Worm (Caenorhabditis elegans) whole organism, L4 larva: ENCODE data around the gene epg-7.

Source experiments
- F26F4.8 ChIP-seq: fragments of 200-800 bp; sonication (Bioruptor generic); conservative IDR thresholded peaks from 2 replicates; pipeline ENCODE4 v1.3.6; 2022; ENCODE audit warnings: missing genetic modification characterization, missing compliant biosample characterization
- T26A8.4 ChIP-seq: fragments of 200-800 bp; sonication (Bioruptor generic); IDR thresholded peaks from 2 replicates; pipeline ENCODE4 v1.3.6; 2022; ENCODE audit warnings: missing genetic modification characterization, missing compliant biosample characterization
- Y105C5A.15 ChIP-seq: fragments of 200-800 bp; sonication (Bioruptor generic); IDR thresholded peaks from 2 replicates; pipeline ENCODE4 v1.3.6; 2022; ENCODE audit warnings: missing genetic modification characterization, missing compliant biosample characterization
- ZK546.5 ChIP-seq, 2 experiments: sonication (generic microtip); optimal IDR thresholded peaks; 2 replicates each; lab custom pipeline; 2017; ENCODE audit warnings: missing biosample characterization in 2 of 2, missing genetic modification characterization in 2 of 2
- aha-1 ChIP-seq: fragments of 150-350 bp; peaks from one replicate; lab custom pipeline; 2014; ENCODE audit warnings: missing biosample characterization, missing genetic modification characterization
- aly-2 ChIP-seq: sonication (generic microtip); optimal IDR thresholded peaks from 2 replicates; lab custom pipeline; 2018; ENCODE audit warnings: missing biosample characterization, missing genetic modification characterization
- ama-1 ChIP-seq: fragments of 150-350 bp; optimal IDR thresholded peaks from 2 replicates; lab custom pipeline; 2014; ENCODE audit warnings: inconsistent platforms, mixed read lengths
- arid-1 ChIP-seq: fragments of 200-800 bp; sonication (Bioruptor generic); conservative IDR thresholded peaks from 2 replicates; pipeline ENCODE4 v1.3.6; 2022; ENCODE audit warnings: missing genetic modification reagents, missing genetic modification characterization, missing compliant biosample characterization
- ceh-32 ChIP-seq: sonication (generic microtip); optimal IDR thresholded peaks from 2 replicates; lab custom pipeline; 2016; ENCODE audit warnings: mild to moderate bottlenecking, missing genetic modification characterization, missing compliant biosample characterization; ENCODE audit not compliant: poor library complexity
- ceh-62 ChIP-seq: sonication (generic microtip); optimal IDR thresholded peaks from 2 replicates; lab custom pipeline; 2017; ENCODE audit warnings: missing biosample characterization, missing genetic modification characterization
- ces-1 ChIP-seq: fragments of 150-350 bp; sonication (generic microtip); optimal IDR thresholded peaks from 4 replicates; lab custom pipeline; 2014; ENCODE audit warnings: missing biosample characterization, missing genetic modification reagents, missing genetic modification characterization
- dmd-6 ChIP-seq: fragments of 200-800 bp; sonication (Bioruptor generic); IDR thresholded peaks from 2 replicates; pipeline ENCODE4 v1.3.6; 2022; ENCODE audit warnings: missing genetic modification reagents, missing genetic modification characterization, missing compliant biosample characterization
- dpl-1 ChIP-seq: fragments of 150-350 bp; optimal IDR thresholded peaks from 2 replicates; lab custom pipeline; 2014; ENCODE audit warnings: missing biosample characterization, missing genetic modification reagents, missing genetic modification characterization
- duxl-1 ChIP-seq: sonication (generic microtip); optimal IDR thresholded peaks from 2 replicates; lab custom pipeline; 2016; ENCODE audit warnings: mild to moderate bottlenecking, missing genetic modification characterization, moderate library complexity, missing compliant biosample characterization; ENCODE audit not compliant: poor library complexity
- dve-1 ChIP-seq: sonication (generic microtip); optimal IDR thresholded peaks from 2 replicates; lab custom pipeline; 2017; ENCODE audit warnings: antibody characterized with exemption, mild to moderate bottlenecking, missing genetic modification characterization, missing compliant biosample characterization; ENCODE audit not compliant: insufficient read depth
- egl-27 ChIP-seq: sonication (generic microtip); optimal IDR thresholded peaks from 3 replicates; lab custom pipeline; 2017; ENCODE audit warnings: missing biosample characterization, missing genetic modification reagents, missing genetic modification characterization
- egl-43 ChIP-seq: fragments of 200-800 bp; sonication (Bioruptor generic); IDR thresholded peaks from 2 replicates; pipeline ENCODE4 v1.3.6; 2022; ENCODE audit warnings: missing genetic modification reagents, missing genetic modification characterization, missing compliant biosample characterization
- fkh-10 ChIP-seq: fragments of 150-350 bp; optimal IDR thresholded peaks from 2 replicates; lab custom pipeline; 2014; ENCODE audit warnings: missing biosample characterization, missing genetic modification reagents, missing genetic modification characterization
- hif-1 ChIP-seq, 2 experiments: sonication (generic microtip); optimal IDR thresholded peaks; 2 replicates each; lab custom pipeline; 2016 to 2017; ENCODE audit warnings: missing compliant biosample characterization in 2 of 2, missing genetic modification characterization in 2 of 2, missing genetic modification reagents in 2 of 2, missing genotype in 2 of 2, mild to moderate bottlenecking in 1 of 2
- hlh-30 ChIP-seq: sonication (generic microtip); optimal IDR thresholded peaks from 2 replicates; lab custom pipeline; 2017; ENCODE audit warnings: antibody characterized with exemption, mild to moderate bottlenecking, missing genetic modification characterization, missing compliant biosample characterization; ENCODE audit not compliant: insufficient read depth
- hmg-1.1 ChIP-seq: fragments of 200-800 bp; sonication (Bioruptor generic); IDR thresholded peaks from 2 replicates; pipeline ENCODE4 v1.3.6; 2022; ENCODE audit warnings: missing genetic modification reagents, missing genetic modification characterization, missing compliant biosample characterization
- jun-1 ChIP-seq: fragments of 150-350 bp; optimal IDR thresholded peaks from 2 replicates; lab custom pipeline; 2014; ENCODE audit warnings: missing biosample characterization, missing genetic modification reagents, missing genetic modification characterization
- mep-1 ChIP-seq: fragments of 150-350 bp; sonication (generic microtip); optimal IDR thresholded peaks from 3 replicates; lab custom pipeline; 2014; ENCODE audit warnings: missing biosample characterization, missing genetic modification characterization
- mes-2 ChIP-seq: sonication (generic microtip); optimal IDR thresholded peaks from 2 replicates; lab custom pipeline; 2016; ENCODE audit warnings: missing genotype, mild to moderate bottlenecking, missing genetic modification characterization, missing compliant biosample characterization; ENCODE audit not compliant: poor library complexity, severe bottlenecking
- nhr-111 ChIP-seq: fragments of 200-800 bp; sonication (Bioruptor generic); optimal IDR thresholded peaks from 2 replicates; lab custom pipeline; 2018; ENCODE audit warnings: mild to moderate bottlenecking, missing genetic modification characterization, missing compliant biosample characterization
- nhr-237 ChIP-seq: sonication (generic microtip); optimal IDR thresholded peaks from 2 replicates; lab custom pipeline; 2017; ENCODE audit warnings: missing biosample characterization, missing genetic modification characterization
- nhr-25 ChIP-seq: sonication (generic microtip); optimal IDR thresholded peaks from 2 replicates; lab custom pipeline; 2017; ENCODE audit warnings: missing genetic modification characterization, mild to moderate bottlenecking, missing compliant biosample characterization, antibody characterized with exemption, moderate library complexity, borderline replicate concordance; ENCODE audit not compliant: insufficient read depth
- nhr-28 ChIP-seq: fragments of 150-350 bp; optimal IDR thresholded peaks from 2 replicates; lab custom pipeline; 2014; ENCODE audit warnings: missing biosample characterization, missing genetic modification characterization
- nhr-41 ChIP-seq: fragments of 200-800 bp; sonication (Bioruptor generic); IDR thresholded peaks from 2 replicates; pipeline ENCODE4 v1.3.6; 2022; ENCODE audit warnings: missing genetic modification reagents, missing genetic modification characterization, missing compliant biosample characterization
- rbr-2 ChIP-seq: sonication (generic microtip); optimal IDR thresholded peaks from 2 replicates; lab custom pipeline; 2016; ENCODE audit warnings: missing genotype, missing genetic modification characterization, missing compliant biosample characterization
- sdz-12 ChIP-seq: fragments of 200-800 bp; sonication (Bioruptor generic); optimal IDR thresholded peaks from 2 replicates; lab custom pipeline; 2018; ENCODE audit warnings: mild to moderate bottlenecking, missing genetic modification characterization, missing compliant biosample characterization
- set-16 ChIP-seq: fragments of 200-800 bp; sonication (Bioruptor generic); IDR thresholded peaks from 2 replicates; pipeline ENCODE4 v1.3.6; 2022; ENCODE audit warnings: missing genetic modification reagents, missing genetic modification characterization, missing compliant biosample characterization
- snpc-1.2 ChIP-seq: fragments of 200-800 bp; sonication (Bioruptor generic); IDR thresholded peaks from 2 replicates; pipeline ENCODE4 v1.3.6; 2022; ENCODE audit warnings: missing genetic modification reagents, missing genetic modification characterization, missing compliant biosample characterization
- unc-62 ChIP-seq, 3 experiments: fragments of 150-350 bp in 1 of 3; sonication (generic microtip); optimal IDR thresholded peaks in 2 of 3; peaks in 1 of 3; 1 replicate in 1 of 3; 2 replicates in 2 of 3; lab custom pipeline; 2014 to 2017; ENCODE audit warnings: missing biosample characterization in 3 of 3, missing genetic modification characterization in 3 of 3, missing genetic modification reagents in 3 of 3, missing genotype in 1 of 3
- zag-1 ChIP-seq: fragments of 150-350 bp; optimal IDR thresholded peaks from 2 replicates; lab custom pipeline; 2014; ENCODE audit warnings: missing biosample characterization, missing genetic modification characterization
- zfp-2 ChIP-seq: sonication (generic microtip); optimal IDR thresholded peaks from 2 replicates; lab custom pipeline; 2016; ENCODE audit warnings: mild to moderate bottlenecking, missing genetic modification characterization, missing compliant biosample characterization
- zip-11 ChIP-seq: fragments of 200-800 bp; sonication (Bioruptor generic); IDR thresholded peaks from 2 replicates; pipeline ENCODE4 v1.3.6; 2022; ENCODE audit warnings: missing genetic modification characterization, missing compliant biosample characterization
- zip-2 ChIP-seq: fragments of 150-350 bp; optimal IDR thresholded peaks from 2 replicates; lab custom pipeline; 2014; ENCODE audit warnings: missing biosample characterization, missing genetic modification characterization

The epg-7 gene

DNA sequence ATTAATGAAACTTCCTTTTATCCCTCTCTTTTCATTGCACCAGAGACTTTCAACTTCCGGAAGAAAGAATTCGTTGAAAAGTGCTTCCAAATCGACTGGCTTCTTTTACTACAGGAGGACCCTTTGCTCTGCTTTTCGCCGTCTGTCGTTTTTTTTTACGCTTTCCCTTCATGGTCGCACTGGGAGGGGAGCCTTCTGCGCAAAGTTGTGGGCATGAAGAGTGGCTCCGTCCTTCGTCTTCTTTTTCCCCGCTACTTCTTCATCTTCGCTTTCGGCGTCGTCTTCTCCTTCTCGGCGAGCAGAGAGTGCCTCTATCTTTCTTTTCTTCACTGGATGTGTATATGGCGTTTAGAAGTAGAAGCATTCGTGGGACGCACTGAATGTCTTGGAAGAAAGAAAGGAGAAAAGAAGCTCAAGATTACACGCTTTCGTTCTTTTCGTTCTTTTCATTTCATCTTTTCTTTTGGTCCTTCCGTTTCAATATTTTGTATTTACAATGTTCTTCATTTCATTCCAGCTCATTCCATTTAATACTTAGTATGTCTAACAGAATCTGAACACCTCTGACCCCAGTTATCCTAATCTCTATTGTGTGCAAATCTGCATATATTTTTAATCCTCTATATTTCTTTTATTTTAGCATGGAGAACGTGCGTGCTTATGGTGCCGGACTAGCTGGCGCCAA lies 7.4 kb upstream of the epg-7 start, which contains the start of gene sng-1:
sng-1 (plus strand) TSS at position 635 of the 685 bp plus-strand sequence.
- TF ChIP-seq T26A8.4, result no peak
- no peak for TF ChIP-seq egl-27 (tag; lab: Kevin White, UChicago)
- TF ChIP-seq snpc-1.2 (GFP tag; lab: Robert Waterston, UW), result no peak
- no peak for TF ChIP-seq ceh-32 (tag; lab: Kevin White, UChicago)
- TF ChIP-seq nhr-25, result no peak
- TF ChIP-seq set-16 (GFP tag; lab: Robert Waterston, UW), result peak; percentile 38; the same call in 1 of the 2 replicates
- no peak for TF ChIP-seq rbr-2 (tag; lab: Kevin White, UChicago)
- TF ChIP-seq unc-62 (GFP tag; optimal IDR thresholded peaks at IDR 0.05 in 1 of 2; lab: Kevin White, UChicago), result peak in 1 of 2 experiments; percentile 85
- TF ChIP-seq unc-62 (tag; optimal IDR thresholded peaks at IDR 0.05; lab: Kevin White, UChicago), result no peak
- peak; percentile 89 for TF ChIP-seq aha-1 (tag; lab: Kevin White, UChicago)
- peak; percentile 40; the same call in 1 of the 2 replicates for TF ChIP-seq hmg-1.1 (GFP tag; lab: Robert Waterston, UW)
- TF ChIP-seq fkh-10, result peak; percentile 3
- peak; percentile 37 for TF ChIP-seq mep-1 (tag; lab: Kevin White, UChicago)
- TF ChIP-seq egl-43, result no peak
- TF ChIP-seq jun-1, result no peak
- TF ChIP-seq Y105C5A.15 (GFP tag; lab: Robert Waterston, UW), result no peak
- TF ChIP-seq dve-1 (tag; lab: Kevin White, UChicago), result no peak
- TF ChIP-seq nhr-28 (tag; lab: Kevin White, UChicago), result no peak
- no peak for TF ChIP-seq aly-2 (tag; lab: Kevin White, UChicago)
- no peak for TF ChIP-seq ces-1
- no peak for TF ChIP-seq nhr-237
- TF ChIP-seq mes-2 (tag; lab: Kevin White, UChicago), result no peak
- no peak for TF ChIP-seq zag-1 (tag; lab: Kevin White, UChicago)

DNA sequence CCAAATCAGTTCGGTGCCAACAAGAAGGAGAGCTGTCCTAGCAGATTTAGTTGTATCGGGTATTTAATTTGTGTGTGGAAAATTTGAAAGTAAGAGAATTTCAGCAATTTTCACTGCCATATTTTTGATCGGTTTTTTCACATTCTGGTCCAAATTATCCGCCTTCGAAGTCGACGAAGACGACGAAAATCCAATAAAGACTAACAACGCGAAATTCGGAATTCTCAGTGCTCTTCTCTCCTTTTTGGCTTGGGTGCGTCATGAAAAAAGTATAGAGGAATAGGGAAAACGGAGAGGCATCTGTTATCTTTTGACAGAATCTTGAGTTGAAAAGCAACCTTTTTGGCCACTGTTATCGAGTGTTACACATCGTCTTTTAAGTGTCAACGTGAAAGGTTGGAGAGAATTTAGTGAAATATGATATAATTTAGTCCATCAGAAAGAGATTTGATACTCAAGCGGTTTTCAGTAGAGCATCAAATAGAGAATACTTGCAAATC lies 6.4 kb upstream of the epg-7 start:
- 0 out of 2 replicates have a peak, but pooled peaks have one; percentile 7 for TF ChIP-seq dmd-6 (GFP tag; lab: Robert Waterston, UW)
- TF ChIP-seq unc-62 (GFP tag; optimal IDR thresholded peaks at IDR 0.05 in 1 of 2; lab: Kevin White, UChicago), result peak in 1 of 2 experiments; percentile 10
- no peak for TF ChIP-seq unc-62 (tag; optimal IDR thresholded peaks at IDR 0.05; lab: Kevin White, UChicago)
- TF ChIP-seq nhr-28 (tag; lab: Kevin White, UChicago), result no peak
- TF ChIP-seq, all 104 proteins: peak for 2

DNA sequence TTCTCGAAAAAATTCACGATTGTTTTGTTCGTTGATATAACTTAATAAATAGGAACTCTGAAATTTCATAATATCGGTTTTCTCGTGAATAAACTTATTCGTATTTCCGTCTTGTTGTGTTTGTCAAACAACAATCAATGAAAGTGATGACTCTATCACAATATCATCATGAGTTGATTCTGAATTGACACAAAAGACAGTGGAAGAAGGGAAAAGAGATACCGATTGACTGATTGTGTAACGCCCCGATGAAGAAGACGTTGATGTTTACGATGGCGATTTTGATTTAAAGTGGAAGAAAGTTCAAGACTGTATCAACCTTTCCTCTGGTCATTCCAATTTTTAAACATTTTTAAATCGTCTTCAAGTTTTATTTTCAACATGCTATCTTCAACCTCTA lies 4.9 kb upstream of the epg-7 start, which contains the start of gene ttr-59:
ttr-59 (plus strand) TSS at position 218 of the 400 bp plus-strand sequence.
- peak; percentile 5 for TF ChIP-seq nhr-28 (tag; lab: Kevin White, UChicago)
- TF ChIP-seq dve-1 (tag; lab: Kevin White, UChicago), result no peak
- peak; percentile 58 for TF ChIP-seq hlh-30 (tag; lab: Kevin White, UChicago)
- peak; percentile 4 for TF ChIP-seq ama-1 (lab: Kevin White, UChicago)
- TF ChIP-seq arid-1 (GFP tag; lab: Robert Waterston, UW), result no peak

DNA sequence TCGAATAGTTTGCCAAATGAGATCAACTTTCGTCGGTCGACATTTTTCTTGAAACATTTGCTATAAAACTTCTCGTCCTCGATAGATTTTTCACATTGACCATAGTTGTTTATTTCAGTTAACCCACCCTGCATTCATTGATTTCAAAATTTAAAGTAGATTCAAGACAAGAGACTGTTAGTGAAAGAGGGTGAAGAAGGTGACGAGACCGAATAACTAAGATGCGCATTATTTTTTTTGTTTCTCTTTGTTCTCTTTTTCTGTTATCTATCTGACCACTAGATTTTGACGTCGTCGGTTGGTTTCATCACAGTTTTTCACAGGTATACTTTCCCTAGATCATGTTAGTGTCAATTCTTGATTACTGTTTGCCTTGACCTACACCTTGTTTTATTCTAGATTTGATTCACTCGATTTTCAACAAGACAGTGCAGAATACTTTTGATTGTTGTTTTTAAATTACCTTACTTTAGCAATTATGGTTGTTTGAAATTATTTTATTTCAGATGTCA lies 3.8 kb upstream of the epg-7 start, which contains the start of gene ttr-30:
ttr-30 (plus strand) TSS at position 265 of the 512 bp plus-strand sequence.
- TF ChIP-seq nhr-25, result peak; percentile 1
- no peak for TF ChIP-seq ceh-62 (tag; lab: Kevin White, UChicago)

DNA sequence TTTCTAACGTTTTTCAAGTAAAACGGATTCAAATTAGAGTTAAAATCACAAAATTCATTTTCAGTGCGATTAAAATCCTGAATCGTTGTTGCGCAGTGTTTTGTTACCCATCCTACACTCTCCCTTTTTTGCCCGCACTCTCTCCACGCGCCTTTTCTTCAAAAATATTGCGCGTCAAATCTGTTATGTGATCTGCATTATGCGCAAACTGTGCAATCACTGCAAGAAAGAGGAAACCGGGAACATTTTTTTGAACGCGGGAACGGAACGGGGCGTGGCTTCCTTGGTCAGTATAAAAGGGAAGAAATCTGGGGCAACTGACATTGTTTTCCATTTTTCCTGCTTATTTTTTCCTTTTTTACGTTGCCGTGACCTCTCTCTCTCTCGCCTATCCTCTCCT lies 5.9 kb downstream of the epg-7 start:
- TF ChIP-seq nhr-28 (tag; lab: Kevin White, UChicago) (no peak), zip-11 (GFP tag; lab: Robert Waterston, UW) (no peak), duxl-1 (peak; percentile 36), hif-1 (tag; optimal IDR thresholded peaks at IDR 0.05; lab: Kevin White, UChicago) (peak in 1 of 2 experiments; percentile 10), hmg-1.1 (GFP tag; lab: Robert Waterston, UW) (no peak), dpl-1 (GFP tag; lab: Kevin White, UChicago) (peak; percentile 30), sdz-12 (no peak), hlh-30 (tag; lab: Kevin White, UChicago) (peak; percentile 12), F26F4.8 (GFP tag; lab: Robert Waterston, UW) (no peak), mes-2 (tag; lab: Kevin White, UChicago) (peak; percentile 56), egl-27 (tag; lab: Kevin White, UChicago) (no peak), zip-2 (tag; lab: Kevin White, UChicago) (no peak), ceh-62 (tag; lab: Kevin White, UChicago) (no peak), nhr-41 (no peak), zfp-2 (no peak), ZK546.5 (tag; optimal IDR thresholded peaks at IDR 0.05; lab: Kevin White, UChicago) (no peak), nhr-111 (GFP tag; lab: Kevin White, UChicago) (no peak), egl-43 (peak; percentile 46; the same call in 1 of the 2 replicates)
